Fruit fly (Drosophila melanogaster) whole organism, embryonic: Measurements from ENCODE around the gene CG15047.

Experiments
- ATbp ChIP-seq: fragments of 200-800 bp; sonication (Bioruptor generic); optimal IDR thresholded peaks from 2 replicates; lab custom pipeline; 2017; ENCODE audit warnings: missing biosample characterization, mild to moderate bottlenecking, missing genetic modification characterization, missing genetic modification reagents
- Antp ChIP-seq: fragments of 200-800 bp; sonication (Bioruptor generic); optimal IDR thresholded peaks from 3 replicates; lab custom pipeline; 2016; ENCODE audit warnings: missing biosample characterization, missing genetic modification characterization
- Atf-2 ChIP-seq: fragments of 200-800 bp; sonication (Bioruptor generic); optimal IDR thresholded peaks from 2 replicates; lab custom pipeline; 2016; ENCODE audit warnings: missing biosample characterization, missing genetic modification characterization
- Awh ChIP-seq: fragments of 200-800 bp; sonication (Bioruptor generic); IDR thresholded peaks from 2 replicates; pipeline ENCODE4, ENCODE4 v1.3.6; 2022; ENCODE audit warnings: missing biosample characterization, missing genetic modification characterization
- Bdp1 ChIP-seq: fragments of 200-800 bp; sonication (Bioruptor generic); optimal IDR thresholded peaks from 3 replicates; lab custom pipeline; 2016; ENCODE audit warnings: missing biosample characterization, missing genetic modification characterization
- BtbVII ChIP-seq: fragments of 200-800 bp; sonication (Bioruptor generic); optimal IDR thresholded peaks from 3 replicates; lab custom pipeline; 2017; ENCODE audit warnings: missing biosample characterization, mild to moderate bottlenecking, missing genetic modification characterization
- CG1024 ChIP-seq: fragments of 200-800 bp; sonication (Bioruptor generic); IDR thresholded peaks from 2 replicates; pipeline ENCODE4 v1.3.6; 2022; ENCODE audit warnings: missing biosample characterization, missing genetic modification characterization
- CG10565 ChIP-seq: fragments of 200-800 bp; sonication (Bioruptor generic); optimal IDR thresholded peaks from 3 replicates; lab custom pipeline; 2016; ENCODE audit warnings: missing biosample characterization, mild to moderate bottlenecking, missing genetic modification characterization
- CG10959 ChIP-seq: fragments of 200-800 bp; sonication (Bioruptor generic); IDR thresholded peaks from 2 replicates; pipeline ENCODE4 v1.3.6; 2022; ENCODE audit warnings: missing biosample characterization, missing genetic modification characterization
- CG11560 ChIP-seq: fragments of 200-800 bp; sonication (Bioruptor generic); IDR thresholded peaks from 3 replicates; pipeline ENCODE4 v1.3.6; 2022; ENCODE audit warnings: missing biosample characterization, missing genetic modification characterization
- CG12391 ChIP-seq: fragments of 200-800 bp; sonication (Bioruptor generic); optimal IDR thresholded peaks from 3 replicates; lab custom pipeline; 2018; ENCODE audit warnings: missing biosample characterization, mild to moderate bottlenecking, missing genetic modification characterization, moderate library complexity
- CG13624 ChIP-seq: fragments of 200-800 bp; sonication (Bioruptor generic); optimal IDR thresholded peaks from 2 replicates; lab custom pipeline; 2016; ENCODE audit warnings: missing biosample characterization, missing genetic modification characterization
- CG14667 ChIP-seq: fragments of 200-800 bp; sonication (Bioruptor generic); IDR thresholded peaks from 2 replicates; pipeline ENCODE4 v1.3.6; 2022; ENCODE audit warnings: missing biosample characterization, missing genetic modification characterization
- CG15601 ChIP-seq: fragments of 200-800 bp; sonication (Bioruptor generic); optimal IDR thresholded peaks from 3 replicates; lab custom pipeline; 2019; ENCODE audit warnings: missing biosample characterization, mild to moderate bottlenecking, missing genetic modification characterization, moderate library complexity
- CG17359 ChIP-seq: fragments of 200-800 bp; sonication (Bioruptor generic); optimal IDR thresholded peaks from 3 replicates; lab custom pipeline; 2018; ENCODE audit warnings: missing biosample characterization, mild to moderate bottlenecking, missing genetic modification characterization, moderate library complexity
- CG2889 ChIP-seq: fragments of 200-800 bp; sonication (Bioruptor generic); IDR thresholded peaks from 3 replicates; pipeline ENCODE4 v1.3.6; 2022; ENCODE audit warnings: missing biosample characterization, missing genetic modification characterization
- CG31441 ChIP-seq: fragments of 200-800 bp; sonication (Bioruptor generic); IDR thresholded peaks from 2 replicates; pipeline ENCODE4 v1.3.6; 2022; ENCODE audit warnings: missing biosample characterization, missing genetic modification characterization
- CG3838 ChIP-seq: fragments of 200-800 bp; sonication (Bioruptor generic); optimal IDR thresholded peaks from 3 replicates; lab custom pipeline; 2016; ENCODE audit warnings: missing biosample characterization, missing genetic modification characterization
- CG43689 ChIP-seq: fragments of 200-800 bp; sonication (Bioruptor generic); IDR thresholded peaks from 2 replicates; pipeline ENCODE4 v1.3.6; 2022; ENCODE audit warnings: missing biosample characterization, missing genetic modification characterization
- CG4820 ChIP-seq: fragments of 200-800 bp; sonication (Bioruptor generic); optimal IDR thresholded peaks from 3 replicates; lab custom pipeline; 2016; ENCODE audit warnings: missing biosample characterization, missing genetic modification characterization
- CG5180 ChIP-seq: fragments of 200-800 bp; sonication (Bioruptor generic); optimal IDR thresholded peaks from 3 replicates; lab custom pipeline; 2017; ENCODE audit warnings: missing biosample characterization, missing genetic modification characterization, mild to moderate bottlenecking, moderate library complexity, missing genetic modification reagents
- CG9876 ChIP-seq: fragments of 200-800 bp; sonication (Bioruptor generic); optimal IDR thresholded peaks from 2 replicates; lab custom pipeline; 2016; ENCODE audit warnings: missing biosample characterization, missing genetic modification characterization
- D19A ChIP-seq: fragments of 200-800 bp; optimal IDR thresholded peaks from 3 replicates; lab custom pipeline; 2019; ENCODE audit warnings: missing biosample characterization, mild to moderate bottlenecking, missing genetic modification characterization, moderate library complexity
- Dip3 ChIP-seq: fragments of 200-800 bp; sonication (Bioruptor generic); optimal IDR thresholded peaks from 3 replicates; lab custom pipeline; 2016; ENCODE audit warnings: missing biosample characterization, missing genetic modification characterization
- E2f2 ChIP-seq: fragments of 200-800 bp; sonication (Bioruptor generic); IDR thresholded peaks from 2 replicates; pipeline ENCODE4 v1.3.6; 2022; ENCODE audit warnings: missing biosample characterization, missing genetic modification characterization
- Elba2 ChIP-seq: fragments of 200-800 bp; sonication (Bioruptor generic); optimal IDR thresholded peaks from 3 replicates; lab custom pipeline; 2016; ENCODE audit warnings: missing biosample characterization, missing genetic modification characterization
- GATAe ChIP-seq: fragments of 200-800 bp; sonication (Bioruptor generic); conservative IDR thresholded peaks from 2 replicates; pipeline ENCODE4 v1.3.6; 2022; ENCODE audit warnings: missing biosample characterization, missing genetic modification characterization
- HLH4C ChIP-seq: fragments of 200-800 bp; sonication (Bioruptor generic); IDR thresholded peaks from 3 replicates; pipeline ENCODE4 v1.3.6; 2022; ENCODE audit warnings: missing biosample characterization, missing genetic modification characterization; ENCODE audit not compliant: partially characterized antibody
- Hand ChIP-seq: fragments of 200-800 bp; sonication (Bioruptor generic); optimal IDR thresholded peaks from 2 replicates; lab custom pipeline; 2017; ENCODE audit warnings: mild to moderate bottlenecking, missing biosample characterization, missing genetic modification reagents, missing genetic modification characterization
- Mes4 ChIP-seq: fragments of 200-800 bp; sonication (Bioruptor generic); optimal IDR thresholded peaks from 2 replicates; lab custom pipeline; 2016; ENCODE audit warnings: missing biosample characterization, missing genetic modification characterization
- NFAT ChIP-seq: fragments of 200-800 bp; sonication (Bioruptor generic); IDR thresholded peaks from 2 replicates; pipeline ENCODE4 v1.3.6; 2022; ENCODE audit warnings: missing biosample characterization, missing genetic modification characterization
- Nf-YA ChIP-seq: fragments of 200-800 bp; sonication (Bioruptor generic); IDR thresholded peaks from 2 replicates; pipeline ENCODE4 v1.3.6; 2022; ENCODE audit warnings: missing biosample characterization, missing genetic modification characterization
- YL-1 ChIP-seq: fragments of 200-800 bp; sonication (Bioruptor generic); optimal IDR thresholded peaks from 3 replicates; lab custom pipeline; 2017; ENCODE audit warnings: missing biosample characterization, mild to moderate bottlenecking, missing genetic modification characterization
- ash1 ChIP-seq: fragments of 200-800 bp; sonication (Bioruptor generic); optimal IDR thresholded peaks from 2 replicates; lab custom pipeline; 2018; ENCODE audit warnings: missing biosample characterization, mild to moderate bottlenecking, missing genetic modification characterization
- bowl ChIP-seq: fragments of 200-800 bp; sonication (Bioruptor generic); IDR thresholded peaks from 2 replicates; pipeline ENCODE4 v1.3.6; 2022; ENCODE audit warnings: missing biosample characterization, missing genetic modification characterization
- chinmo ChIP-seq: fragments of 200-800 bp; sonication (Bioruptor generic); IDR thresholded peaks from 4 replicates; pipeline ENCODE4 v1.3.6; 2022; ENCODE audit warnings: missing biosample characterization, missing genetic modification characterization; ENCODE audit not compliant: partially characterized antibody
- disco-r ChIP-seq: fragments of 200-800 bp; sonication (Bioruptor generic); optimal IDR thresholded peaks from 2 replicates; lab custom pipeline; 2016; ENCODE audit warnings: missing biosample characterization, missing genetic modification characterization
- dmrt99B ChIP-seq: fragments of 200-800 bp; sonication (Bioruptor generic); optimal IDR thresholded peaks from 2 replicates; lab custom pipeline; 2018; ENCODE audit warnings: missing biosample characterization, mild to moderate bottlenecking, missing genetic modification characterization, moderate library complexity
- dysf ChIP-seq: fragments of 200-800 bp; sonication (Bioruptor generic); IDR thresholded peaks from 3 replicates; pipeline ENCODE4 v1.3.6; 2022; ENCODE audit warnings: missing biosample characterization, missing genetic modification characterization
- ham ChIP-seq: fragments of 200-800 bp; sonication (Bioruptor generic); IDR thresholded peaks from 2 replicates; pipeline ENCODE4 v1.3.6; 2022; ENCODE audit warnings: missing biosample characterization, missing genetic modification characterization
- insv ChIP-seq, 2 experiments: fragments of 200-800 bp; sonication (Bioruptor generic); optimal IDR thresholded peaks; 3 replicates each; lab custom pipeline; 2016 to 2018; ENCODE audit warnings: missing biosample characterization in 2 of 2, missing genetic modification characterization in 2 of 2
- jigr1 ChIP-seq: fragments of 200-800 bp; sonication (Bioruptor generic); IDR thresholded peaks from 3 replicates; pipeline ENCODE4 v1.3.6; 2022; ENCODE audit warnings: missing biosample characterization, missing genetic modification characterization
- jumu ChIP-seq: fragments of 200-800 bp; sonication (Bioruptor generic); optimal IDR thresholded peaks from 3 replicates; lab custom pipeline; 2016; ENCODE audit warnings: missing biosample characterization, missing genetic modification characterization
- maf-S ChIP-seq: fragments of 200-800 bp; sonication (Bioruptor generic); optimal IDR thresholded peaks from 2 replicates; lab custom pipeline; 2016; ENCODE audit warnings: missing biosample characterization, missing genetic modification characterization
- pita ChIP-seq: fragments of 200-800 bp; sonication (Bioruptor generic); optimal IDR thresholded peaks from 2 replicates; lab custom pipeline; 2017; ENCODE audit warnings: missing biosample characterization, mild to moderate bottlenecking, missing genetic modification characterization
- ro ChIP-seq: fragments of 200-800 bp; sonication (Bioruptor generic); IDR thresholded peaks from 2 replicates; pipeline ENCODE4 v1.3.6; 2022; ENCODE audit warnings: missing biosample characterization, missing genetic modification characterization
- sens ChIP-seq: fragments of 200-800 bp; sonication (Bioruptor generic); peaks from one replicate; lab custom pipeline; 2016; ENCODE audit warnings: missing biosample characterization, missing genetic modification characterization
- sens-2 ChIP-seq: fragments of 200-800 bp; sonication (Bioruptor generic); IDR thresholded peaks from 2 replicates; pipeline ENCODE4 v1.3.6; 2022; ENCODE audit warnings: missing biosample characterization, missing genetic modification characterization
- sisA ChIP-seq: fragments of 200-800 bp; sonication (Bioruptor generic); IDR thresholded peaks from 2 replicates; pipeline ENCODE4 v1.3.6; 2022; ENCODE audit warnings: missing biosample characterization, missing genetic modification characterization
- z ChIP-seq: fragments of 200-800 bp; sonication (Bioruptor generic); IDR thresholded peaks from 3 replicates; pipeline ENCODE4 v1.3.6; 2022; ENCODE audit warnings: missing biosample characterization, missing genetic modification characterization
- zen ChIP-seq: fragments of 200-800 bp; sonication (Bioruptor generic); optimal IDR thresholded peaks from 3 replicates; lab custom pipeline; 2018; ENCODE audit warnings: missing biosample characterization, mild to moderate bottlenecking, missing genetic modification characterization, moderate library complexity

CG15047 gene

dm6 chrX:18517415-18517814 is 11.1 kb upstream of the CG15047 start (continued):
- TF ChIP-seq Mes4 (GFP tag; lab: Kevin White, UChicago) (peak; percentile 10), CG43689 (GFP tag; lab: Robert Waterston, UW) (0 out of 2 replicates have a peak, but pooled peaks have one; percentile 28), sens-2 (0 out of 2 replicates have a peak, but pooled peaks have one; percentile 36), CG12391 (peak; percentile 10), CG15601 (no peak), zen (tag; lab: Kevin White, UChicago) (no peak), maf-S (no peak), CG11560 (tag; lab: Robert Waterston, UW) (no peak), z (GFP tag; lab: Robert Waterston, UW) (0 out of 3 replicates have a peak, but pooled peaks have one; percentile 39), CG1024 (GFP tag; lab: Robert Waterston, UW) (0 out of 2 replicates have a peak, but pooled peaks have one; percentile 14), CG4820 (peak; percentile 6), CG14667 (GFP tag; lab: Robert Waterston, UW) (peak; percentile 27; the same call in 1 of the 2 replicates), CG9876 (GFP tag; lab: Kevin White, UChicago) (no peak), bowl (no peak), jumu (GFP tag; lab: Kevin White, UChicago) (no peak), BtbVII (peak; percentile 16), ash1 (GFP tag; lab: Kevin White, UChicago) (no peak), insv (GFP tag; optimal IDR thresholded peaks at IDR 0.05; lab: Kevin White, UChicago) (peak in 1 of 2 experiments; percentile 56), E2f2 (GFP tag; lab: Robert Waterston, UW) (peak; percentile 39; the same call in 1 of the 2 replicates), sens (GFP tag; lab: Kevin White, UChicago) (peak; percentile 66), Antp (GFP tag; lab: Kevin White, UChicago) (peak; percentile 5), jigr1 (GFP tag; lab: Robert Waterston, UW) (no peak), CG10565 (GFP tag; lab: Kevin White, UChicago) (no peak), Atf-2 (GFP tag; lab: Kevin White, UChicago) (peak; percentile 38), dmrt99B (tag; lab: Kevin White, UChicago) (peak; percentile 37), ATbp (GFP tag; lab: Kevin White, UChicago) (peak; percentile 15), chinmo (GFP tag; lab: Robert Waterston, UW) (0 out of 4 replicates have a peak, but pooled peaks have one; percentile 35), CG13624 (GFP tag; lab: Kevin White, UChicago) (no peak), NFAT (GFP tag; lab: Robert Waterston, UW) (0 out of 2 replicates have a peak, but pooled peaks have one; percentile 11), CG5180 (GFP tag; lab: Kevin White, UChicago) (peak; percentile 45), ro (GFP tag; lab: Robert Waterston, UW) (no peak), ham (GFP tag; lab: Robert Waterston, UW) (no peak), Bdp1 (GFP tag; lab: Kevin White, UChicago) (peak; percentile 12), YL-1 (GFP tag; lab: Kevin White, UChicago) (peak; percentile 10), dysf (peak; percentile 48; the same call in 1 of the 3 replicates), disco-r (no peak), CG3838 (GFP tag; lab: Kevin White, UChicago) (no peak), Nf-YA (GFP tag; lab: Robert Waterston, UW) (peak; percentile 38; the same call in 1 of the 2 replicates), sisA (GFP tag; lab: Robert Waterston, UW) (0 out of 2 replicates have a peak, but pooled peaks have one; percentile 32), CG2889 (GFP tag; lab: Robert Waterston, UW) (no peak), CG10959 (GFP tag; lab: Robert Waterston, UW) (0 out of 2 replicates have a peak, but pooled peaks have one; percentile 5), HLH4C (peak; percentile 19; the same call in 1 of the 3 replicates), CG17359 (tag; lab: Kevin White, UChicago) (peak; percentile 92), CG31441 (GFP tag; lab: Robert Waterston, UW) (peak; percentile 32; the same call in 1 of the 2 replicates), Dip3 (GFP tag; lab: Kevin White, UChicago) (no peak), pita (GFP tag; lab: Kevin White, UChicago) (peak; percentile 16), D19A (tag; lab: Kevin White, UChicago) (peak; percentile 15), Awh (GFP tag; lab: Robert Waterston, UW) (peak; percentile 62; the same call in 1 of the 2 replicates), GATAe (GFP tag; lab: Robert Waterston, UW) (no peak), Hand (no peak), Elba2 (GFP tag; lab: Kevin White, UChicago) (peak; percentile 9)
